Fruit fly (Drosophila melanogaster) whole organism, embryonic: ENCODE measurements around the gene aralar1.

Experiments used
- Ada2b ChIP-seq: fragments of 200-800 bp; sonication (Bioruptor generic); IDR thresholded peaks from 2 replicates; pipeline ENCODE4 v1.3.6; 2022; ENCODE audit warnings: missing biosample characterization, missing genetic modification characterization
- Awh ChIP-seq: fragments of 200-800 bp; sonication (Bioruptor generic); IDR thresholded peaks from 2 replicates; pipeline ENCODE4, ENCODE4 v1.3.6; 2022; ENCODE audit warnings: missing biosample characterization, missing genetic modification characterization
- Blimp-1 ChIP-seq: fragments of 200-800 bp; sonication (Bioruptor generic); optimal IDR thresholded peaks from 3 replicates; lab custom pipeline; 2018; ENCODE audit warnings: missing biosample characterization, missing genetic modification characterization, mild to moderate bottlenecking, moderate library complexity, missing genetic modification reagents
- CG10565 ChIP-seq: fragments of 200-800 bp; sonication (Bioruptor generic); optimal IDR thresholded peaks from 3 replicates; lab custom pipeline; 2016; ENCODE audit warnings: missing biosample characterization, mild to moderate bottlenecking, missing genetic modification characterization
- CG11247 ChIP-seq: fragments of 200-800 bp; sonication (Bioruptor generic); IDR thresholded peaks from 2 replicates; pipeline ENCODE4 v1.3.6; 2022; ENCODE audit warnings: missing biosample characterization, missing genetic modification characterization
- CG11696 ChIP-seq: fragments of 200-800 bp; sonication (Bioruptor generic); IDR thresholded peaks from 2 replicates; pipeline ENCODE4 v1.3.6; 2022; ENCODE audit warnings: missing biosample characterization, missing genetic modification characterization
- CG14710 ChIP-seq: fragments of 200-800 bp; sonication (Bioruptor generic); optimal IDR thresholded peaks from 3 replicates; lab custom pipeline; 2019; ENCODE audit warnings: missing biosample characterization, mild to moderate bottlenecking, missing genetic modification characterization, moderate library complexity
- CG1602 ChIP-seq: fragments of 200-800 bp; sonication (Bioruptor generic); optimal IDR thresholded peaks from 3 replicates; lab custom pipeline; 2016; ENCODE audit warnings: missing biosample characterization, missing genetic modification characterization
- CG16813 ChIP-seq: fragments of 200-800 bp; sonication (Bioruptor generic); IDR thresholded peaks from 3 replicates; pipeline ENCODE4 v1.3.6; 2022; ENCODE audit warnings: missing biosample characterization, missing genetic modification characterization; ENCODE audit not compliant: partially characterized antibody
- CG17568 ChIP-seq: fragments of 200-800 bp; sonication (Bioruptor generic); optimal IDR thresholded peaks from 2 replicates; lab custom pipeline; 2018; ENCODE audit warnings: missing biosample characterization, mild to moderate bottlenecking, missing genetic modification characterization, moderate library complexity
- CG17829 ChIP-seq: fragments of 200-800 bp; optimal IDR thresholded peaks from 2 replicates; lab custom pipeline; 2019; ENCODE audit warnings: missing biosample characterization, mild to moderate bottlenecking, missing genetic modification characterization, moderate library complexity
- CG2712 ChIP-seq: fragments of 200-800 bp; optimal IDR thresholded peaks from 3 replicates; lab custom pipeline; 2019; ENCODE audit warnings: missing biosample characterization, mild to moderate bottlenecking, missing genetic modification characterization, moderate library complexity
- CG30403 ChIP-seq: fragments of 200-800 bp; sonication (Bioruptor generic); optimal IDR thresholded peaks from 3 replicates; lab custom pipeline; 2016; ENCODE audit warnings: missing biosample characterization, missing genetic modification characterization
- CG4730 ChIP-seq: fragments of 200-800 bp; sonication (Bioruptor generic); IDR thresholded peaks from 2 replicates; pipeline ENCODE4 v1.3.6; 2022; ENCODE audit warnings: missing biosample characterization, missing genetic modification characterization
- CG5245 ChIP-seq: fragments of 200-800 bp; sonication (Bioruptor generic); optimal IDR thresholded peaks from 3 replicates; lab custom pipeline; 2016; ENCODE audit warnings: missing biosample characterization, missing genetic modification characterization
- CG6689 ChIP-seq: fragments of 200-800 bp; sonication (Bioruptor generic); IDR thresholded peaks from 2 replicates; pipeline ENCODE4 v1.3.6; 2022; ENCODE audit warnings: missing biosample characterization, missing genetic modification characterization
- CG7839 ChIP-seq: fragments of 200-800 bp; sonication (Bioruptor generic); optimal IDR thresholded peaks from 3 replicates; lab custom pipeline; 2018; ENCODE audit warnings: missing biosample characterization, mild to moderate bottlenecking, missing genetic modification characterization, moderate library complexity
- CG8765 ChIP-seq: fragments of 200-800 bp; sonication (Bioruptor generic); IDR thresholded peaks from 2 replicates; pipeline ENCODE4 v1.3.6; 2022; ENCODE audit warnings: missing biosample characterization, missing genetic modification characterization
- Dip3 ChIP-seq: fragments of 200-800 bp; sonication (Bioruptor generic); optimal IDR thresholded peaks from 3 replicates; lab custom pipeline; 2016; ENCODE audit warnings: missing biosample characterization, missing genetic modification characterization
- ERR ChIP-seq: fragments of 200-800 bp; sonication (Bioruptor generic); optimal IDR thresholded peaks from 2 replicates; lab custom pipeline; 2016; ENCODE audit warnings: missing biosample characterization, missing genetic modification characterization
- Fer1 ChIP-seq: fragments of 200-800 bp; sonication (Bioruptor generic); optimal IDR thresholded peaks from 2 replicates; lab custom pipeline; 2017; ENCODE audit warnings: missing biosample characterization, mild to moderate bottlenecking, missing genetic modification characterization
- H15 ChIP-seq: fragments of 200-800 bp; sonication (Bioruptor generic); IDR thresholded peaks from 3 replicates; pipeline ENCODE4 v1.3.6; 2022; ENCODE audit warnings: missing biosample characterization, missing genetic modification characterization
- Hr39 ChIP-seq: fragments of >200 bp; optimal IDR thresholded peaks from 2 replicates; lab custom pipeline; 2017
- Jarid2 ChIP-seq: fragments of 200-800 bp; sonication (Bioruptor generic); optimal IDR thresholded peaks from 3 replicates; lab custom pipeline; 2017; ENCODE audit warnings: mild to moderate bottlenecking, missing biosample characterization, missing genetic modification reagents, missing genetic modification characterization
- MESR4 ChIP-seq: fragments of 200-800 bp; sonication (Bioruptor generic); optimal IDR thresholded peaks from 2 replicates; lab custom pipeline; 2018; ENCODE audit warnings: missing biosample characterization, mild to moderate bottlenecking, missing genetic modification characterization, moderate library complexity
- Myb ChIP-seq: fragments of 200-800 bp; sonication (Bioruptor generic); optimal IDR thresholded peaks from 2 replicates; lab custom pipeline; 2016; ENCODE audit warnings: missing biosample characterization, missing genetic modification characterization
- NK7.1 ChIP-seq: fragments of 200-800 bp; sonication (Bioruptor generic); optimal IDR thresholded peaks from 3 replicates; lab custom pipeline; 2016; ENCODE audit warnings: missing biosample characterization, missing genetic modification characterization
- Opbp ChIP-seq: fragments of 200-800 bp; sonication (Bioruptor generic); IDR thresholded peaks from 3 replicates; pipeline ENCODE4 v1.3.6; 2022; ENCODE audit warnings: missing biosample characterization, missing genetic modification characterization; ENCODE audit not compliant: partially characterized antibody
- Rx ChIP-seq: fragments of 200-800 bp; sonication (Bioruptor generic); IDR thresholded peaks from 2 replicates; pipeline ENCODE4 v1.3.6; 2022; ENCODE audit warnings: missing biosample characterization, missing genetic modification characterization
- amos ChIP-seq: fragments of 200-800 bp; sonication (Bioruptor generic); IDR thresholded peaks from 2 replicates; pipeline ENCODE4 v1.3.6; 2022; ENCODE audit warnings: missing biosample characterization, missing genetic modification characterization; ENCODE audit not compliant: partially characterized antibody
- bbx ChIP-seq: fragments of 200-800 bp; sonication (Bioruptor generic); IDR thresholded peaks from 2 replicates; pipeline ENCODE4 v1.3.6; 2022; ENCODE audit warnings: missing biosample characterization, missing genetic modification characterization; ENCODE audit not compliant: partially characterized antibody
- br ChIP-seq: fragments of >200 bp; optimal IDR thresholded peaks from 2 replicates; lab custom pipeline; 2017
- caup ChIP-seq: fragments of 200-800 bp; sonication (Bioruptor generic); optimal IDR thresholded peaks from 3 replicates; lab custom pipeline; 2017; ENCODE audit warnings: missing biosample characterization, mild to moderate bottlenecking, missing genetic modification characterization, moderate library complexity; ENCODE audit not compliant: severe bottlenecking
- ems ChIP-seq: fragments of 200-800 bp; sonication (Bioruptor generic); optimal IDR thresholded peaks from 3 replicates; lab custom pipeline; 2016; ENCODE audit warnings: missing biosample characterization, missing genetic modification characterization
- en ChIP-seq: fragments of 200-800 bp; sonication (Bioruptor generic); optimal IDR thresholded peaks from 2 replicates; lab custom pipeline; 2016; ENCODE audit warnings: missing biosample characterization, missing genetic modification characterization
- esg ChIP-seq: fragments of 200-800 bp; sonication (Bioruptor generic); conservative IDR thresholded peaks from 2 replicates; pipeline ENCODE4 v1.3.6; 2022; ENCODE audit warnings: missing biosample characterization, missing genetic modification characterization
- kni ChIP-seq: fragments of 200-800 bp; sonication (Bioruptor generic); optimal IDR thresholded peaks from 3 replicates; lab custom pipeline; 2017; ENCODE audit warnings: mild to moderate bottlenecking, missing biosample characterization, missing genetic modification reagents, missing genetic modification characterization
- knrl ChIP-seq: fragments of 200-800 bp; sonication (Bioruptor generic); IDR thresholded peaks from 3 replicates; pipeline ENCODE4 v1.3.6; 2022; ENCODE audit warnings: missing biosample characterization, missing genetic modification characterization; ENCODE audit not compliant: partially characterized antibody
- lov ChIP-seq, 2 experiments: fragments of 200-800 bp in 1 of 2; fragments of >200 bp in 1 of 2; sonication (Bioruptor generic) in 1 of 2; IDR thresholded peaks in 1 of 2; optimal IDR thresholded peaks in 1 of 2; 2 replicates in 1 of 2; 3 replicates in 1 of 2; pipeline versions ENCODE4 v1.3.6 to Lab custom; 2017 to 2022; ENCODE audit warnings: missing biosample characterization in 1 of 2, missing genetic modification characterization in 1 of 2
- pan ChIP-seq, 4 experiments: fragments of >200 bp in 3 of 4; fragments of 200-800 bp in 1 of 4; sonication (Bioruptor generic) in 1 of 4; optimal IDR thresholded peaks in 3 of 4; IDR thresholded peaks in 1 of 4; 2 replicates each; pipeline versions ENCODE4 v1.3.6 to Lab custom; 2017 to 2022; ENCODE audit warnings: missing biosample characterization in 2 of 4, missing genetic modification characterization in 2 of 4, mixed read lengths in 1 of 4
- pho ChIP-seq: fragments of 200-800 bp; sonication (Bioruptor generic); optimal IDR thresholded peaks from 2 replicates; lab custom pipeline; 2016; ENCODE audit warnings: missing biosample characterization, missing genetic modification characterization
- psq ChIP-seq: fragments of 200-800 bp; sonication (Bioruptor generic); optimal IDR thresholded peaks from 2 replicates; lab custom pipeline; 2017; ENCODE audit warnings: missing biosample characterization, missing genetic modification characterization
- pum ChIP-seq: fragments of 200-800 bp; sonication (Bioruptor generic); optimal IDR thresholded peaks from 2 replicates; lab custom pipeline; 2016; ENCODE audit warnings: missing biosample characterization, missing genetic modification characterization
- sens-2 ChIP-seq: fragments of 200-800 bp; sonication (Bioruptor generic); IDR thresholded peaks from 2 replicates; pipeline ENCODE4 v1.3.6; 2022; ENCODE audit warnings: missing biosample characterization, missing genetic modification characterization
- slbo ChIP-seq: fragments of 200-800 bp; sonication (Bioruptor generic); IDR thresholded peaks from 2 replicates; pipeline ENCODE4 v1.3.6; 2022; ENCODE audit warnings: missing biosample characterization, missing genetic modification characterization
- slou ChIP-seq: fragments of 200-800 bp; sonication (Bioruptor generic); optimal IDR thresholded peaks from 3 replicates; lab custom pipeline; 2016; ENCODE audit warnings: missing biosample characterization, missing genetic modification characterization
- sna ChIP-seq: fragments of 200-800 bp; sonication (Bioruptor generic); IDR thresholded peaks from 2 replicates; pipeline ENCODE4 v1.3.6; 2022; ENCODE audit warnings: missing biosample characterization, missing genetic modification characterization; ENCODE audit not compliant: partially characterized antibody
- sqz ChIP-seq: fragments of 200-800 bp; sonication (Bioruptor generic); optimal IDR thresholded peaks from 3 replicates; lab custom pipeline; 2018; ENCODE audit warnings: missing biosample characterization, mild to moderate bottlenecking, missing genetic modification characterization
- stc ChIP-seq: fragments of 200-800 bp; sonication (Bioruptor generic); IDR thresholded peaks from 2 replicates; pipeline ENCODE4 v1.3.6; 2022; ENCODE audit warnings: missing biosample characterization, missing genetic modification characterization
- trh ChIP-seq: fragments of 200-800 bp; sonication (Bioruptor generic); optimal IDR thresholded peaks from 2 replicates; lab custom pipeline; 2016; ENCODE audit warnings: missing biosample characterization, missing genetic modification characterization
- vnd ChIP-seq: fragments of 200-800 bp; sonication (Bioruptor generic); IDR thresholded peaks from 3 replicates; pipeline ENCODE4 v1.3.6; 2022; ENCODE audit warnings: missing biosample characterization, missing genetic modification characterization; ENCODE audit not compliant: partially characterized antibody

The aralar1 gene

dm6 chr3R:30424993-30425392 lies 30.7 kb downstream of the aralar1 start, which contains the start of gene CG15536 (continued):
- TF ChIP-seq Myb (GFP tag; lab: Kevin White, UChicago) (no peak), stc (GFP tag; lab: Robert Waterston, UW) (no peak), CG11696 (GFP tag; lab: Robert Waterston, UW) (no peak), pho (no peak), lov (optimal IDR thresholded peaks at IDR 0.05; lab: Kevin White, UChicago) (no peak), lov (GFP tag; IDR thresholded peaks at IDR 0.05; lab: Robert Waterston, UW) (no peak), CG10565 (GFP tag; lab: Kevin White, UChicago) (no peak), MESR4 (GFP tag; lab: Kevin White, UChicago) (peak; percentile 36), CG30403 (GFP tag; lab: Kevin White, UChicago) (no peak), Dip3 (GFP tag; lab: Kevin White, UChicago) (no peak), H15 (GFP tag; lab: Robert Waterston, UW) (no peak), CG16813 (GFP tag; lab: Robert Waterston, UW) (peak; percentile 59), ERR (GFP tag; lab: Kevin White, UChicago) (no peak), Awh (no peak), br (no peak), esg (GFP tag; lab: Robert Waterston, UW) (no peak), Jarid2 (no peak), Opbp (GFP tag; lab: Robert Waterston, UW) (0 out of 3 replicates have a peak, but pooled peaks have one; percentile 12), psq (GFP tag; lab: Kevin White, UChicago) (no peak), knrl (GFP tag; lab: Robert Waterston, UW) (peak; percentile 47; the same call in 2 of the 3 replicates), bbx (peak; percentile 67), sens-2 (GFP tag; lab: Robert Waterston, UW) (no peak), Fer1 (GFP tag; lab: Kevin White, UChicago) (no peak), CG5245 (GFP tag; lab: Kevin White, UChicago) (no peak), Hr39 (lab: Kevin White, UChicago) (no peak), sqz (no peak), Rx (no peak), slbo (no peak), amos (peak; percentile 71), CG14710 (peak; percentile 22), ems (GFP tag; lab: Kevin White, UChicago) (no peak), pan (optimal IDR thresholded peaks at IDR 0.05; lab: Kevin White, UChicago) (no peak), pan (GFP tag; optimal IDR thresholded peaks at IDR 0.05 in 1 of 2, IDR thresholded peaks at IDR 0.05 in 1 of 2) (no peak), pum (GFP tag; lab: Kevin White, UChicago) (no peak), NK7.1 (GFP tag; lab: Kevin White, UChicago) (no peak), CG6689 (GFP tag; lab: Robert Waterston, UW) (no peak), Blimp-1 (GFP tag; lab: Kevin White, UChicago) (no peak), trh (no peak), CG8765 (no peak), CG2712 (tag; lab: Kevin White, UChicago) (no peak), CG11247 (GFP tag; lab: Robert Waterston, UW) (no peak), CG17829 (tag; lab: Kevin White, UChicago) (no peak), slou (GFP tag; lab: Kevin White, UChicago) (no peak), en (GFP tag; lab: Kevin White, UChicago) (no peak), CG7839 (no peak), kni (GFP tag; lab: Kevin White, UChicago) (no peak), vnd (GFP tag; lab: Robert Waterston, UW) (peak; percentile 58), caup (GFP tag; lab: Kevin White, UChicago) (no peak), CG17568 (GFP tag; lab: Kevin White, UChicago) (no peak), CG1602 (GFP tag; lab: Kevin White, UChicago) (no peak), CG4730 (GFP tag; lab: Robert Waterston, UW) (no peak), sna (GFP tag; lab: Robert Waterston, UW) (peak; percentile 49; the same call in 1 of the 2 replicates), Ada2b (GFP tag; lab: Robert Waterston, UW) (no peak)
